Worm (Caenorhabditis elegans): ENCODE results near the gene F35F10.5.

F35F10.5 gene

ce11 chrV:3275033-3275432 lies 9.7 kb upstream of the F35F10.5 start, which contains the start of gene T28A11.3:
Gene T28A11.3 (plus strand): TSS chrV:3275333.
- no peak for TF ChIP-seq unc-62 (GFP tag; optimal IDR thresholded peaks at IDR 0.05)

- TF ChIP-seq unc-62 (GFP tag; optimal IDR thresholded peaks at IDR 0.05): no peak
Measured at ce11 chrV:3276184-3276583, 8.5 kb upstream of the F35F10.5 start.

- TF ChIP-seq unc-62 (GFP tag; optimal IDR thresholded peaks at IDR 0.05): no peak
Measured at ce11 chrV:3278101-3278639, 6.6 kb upstream of the F35F10.5 start, which contains the start of gene fbxa-64. Gene fbxa-64 (minus strand): TSS chrV:3278151.

- no peak for TF ChIP-seq unc-62 (GFP tag; optimal IDR thresholded peaks at IDR 0.05)
Measured at ce11 chrV:3279138-3279537, 5.6 kb upstream of the F35F10.5 start.

- TF ChIP-seq unc-62 (GFP tag; optimal IDR thresholded peaks at IDR 0.05): no peak
Measured at ce11 chrV:3280009-3280408, 4.7 kb upstream of the F35F10.5 start, which contains the start of gene T28A11.2. Gene T28A11.2 (plus strand): TSS chrV:3280379.

- TF ChIP-seq unc-62 (GFP tag; optimal IDR thresholded peaks at IDR 0.05): no peak
Measured at ce11 chrV:3281523-3281922, 3.2 kb upstream of the F35F10.5 start, which contains the start of gene T28A11.25. Gene T28A11.25 (plus strand): TSS chrV:3281823.

ce11 chrV:3282957-3283356 lies 1.8 kb upstream of the F35F10.5 start, which contains the start of gene str-64:
Gene str-64 (plus strand): TSS chrV:3283257.
- TF ChIP-seq unc-62 (GFP tag; optimal IDR thresholded peaks at IDR 0.05): no peak

ce11 chrV:3287330-3287729 lies 2.6 kb downstream of the F35F10.5 start, which contains the start of gene F35F10.7:
Gene F35F10.7 (minus strand): TSS chrV:3287430.
- no peak for TF ChIP-seq unc-62 (GFP tag; optimal IDR thresholded peaks at IDR 0.05)

ce11 chrV:3288134-3288533 lies 3.4 kb downstream of the F35F10.5 start:
- TF ChIP-seq unc-62 (GFP tag; optimal IDR thresholded peaks at IDR 0.05): no peak

- TF ChIP-seq unc-62 (GFP tag; optimal IDR thresholded peaks at IDR 0.05): no peak
Measured at ce11 chrV:3289267-3289666, 4.5 kb downstream of the F35F10.5 start, which contains the start of gene F35F10.6. Gene F35F10.6 (minus strand): TSS chrV:3289367.

- TF ChIP-seq unc-62 (GFP tag; optimal IDR thresholded peaks at IDR 0.05): no peak
Measured at ce11 chrV:3295368-3295767, 10.6 kb downstream of the F35F10.5 start.

ce11 chrV:3297764-3298163 lies 13.0 kb downstream of the F35F10.5 start, which contains the start of gene srx-122:
Gene srx-122 (minus strand): TSS chrV:3297864.
- TF ChIP-seq unc-62 (GFP tag; optimal IDR thresholded peaks at IDR 0.05): no peak

ce11 chrV:3299437-3299836 lies 14.7 kb downstream of the F35F10.5 start:
- TF ChIP-seq unc-62 (GFP tag; optimal IDR thresholded peaks at IDR 0.05): no peak

ce11 chrV:3301898-3302297 lies 17.2 kb downstream of the F35F10.5 start, which contains the start of gene srbc-1:
Gene srbc-1 (minus strand): TSS chrV:3301998.
- no peak for TF ChIP-seq unc-62 (GFP tag; optimal IDR thresholded peaks at IDR 0.05)

- TF ChIP-seq unc-62 (GFP tag; optimal IDR thresholded peaks at IDR 0.05): no peak
Measured at ce11 chrV:3308169-3308568, 23.4 kb downstream of the F35F10.5 start, which contains the start of gene srbc-3. Gene srbc-3 (plus strand): TSS chrV:3308469.

ce11 chrV:3312067-3312666 lies 27.4 kb downstream of the F35F10.5 start, which contains the start of gene arrd-18:
Gene arrd-18 (minus strand): TSS chrV:3312117.
- no peak for TF ChIP-seq unc-62 (GFP tag; optimal IDR thresholded peaks at IDR 0.05)

ce11 chrV:3315308-3315707 lies 30.6 kb downstream of the F35F10.5 start, which contains the start of gene arrd-19:
Gene arrd-19 (minus strand): TSS chrV:3315516.
- TF ChIP-seq unc-62 (GFP tag; optimal IDR thresholded peaks at IDR 0.05): no peak

Data from whole organism, dauer.